Worm (Caenorhabditis elegans): ENCODE results near the gene xbx-4.

xbx-4 gene

DNA sequence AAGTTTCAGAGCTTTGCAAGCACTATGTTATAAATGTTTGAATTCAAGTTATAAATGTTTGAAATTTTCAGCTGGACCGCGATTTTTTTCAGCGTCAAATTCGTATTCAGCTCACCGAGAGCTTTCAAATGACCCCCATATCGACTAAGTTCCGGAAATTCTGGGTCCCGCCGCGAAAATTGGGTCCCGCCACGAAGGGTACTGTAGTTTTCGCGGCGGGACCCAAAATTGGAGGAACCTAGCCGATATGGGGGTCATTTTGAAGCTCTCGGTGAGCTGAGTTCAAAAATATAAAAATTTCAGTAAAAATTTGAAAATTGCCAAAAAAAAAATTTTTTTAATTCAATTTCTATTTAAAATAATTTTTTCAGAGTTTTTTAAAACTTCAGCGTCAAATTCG, 7.7 kb upstream of the xbx-4 start:
- no peak for TF ChIP-seq ceh-36 (tag; optimal IDR thresholded peaks at IDR 0.05)
- no peak for TF ChIP-seq aly-1 (tag; optimal IDR thresholded peaks at IDR 0.05)
- no peak for TF ChIP-seq tbx-11 (GFP tag; IDR thresholded peaks at IDR 0.05)
- no peak for TF ChIP-seq ets-7 (tag; optimal IDR thresholded peaks at IDR 0.05)
- TF ChIP-seq F13C5.2 (tag; optimal IDR thresholded peaks at IDR 0.05), result no peak
- TF ChIP-seq ama-1 (optimal IDR thresholded peaks at IDR 0.05), result no peak
- TF ChIP-seq hmbx-1 (tag; optimal IDR thresholded peaks at IDR 0.05), result no peak
- TF ChIP-seq hmg-4 (GFP tag; optimal IDR thresholded peaks at IDR 0.05), result no peak
- no peak for TF ChIP-seq scrt-1 (GFP tag; IDR thresholded peaks at IDR 0.05)
- no peak for TF ChIP-seq ceh-13 (GFP tag; optimal IDR thresholded peaks at IDR 0.05)
- TF ChIP-seq tra-4 (tag; optimal IDR thresholded peaks at IDR 0.05), result no peak
- TF ChIP-seq tbx-37 (GFP tag; conservative IDR thresholded peaks at IDR 0.05), result 0 out of 2 replicates have a peak, but pooled peaks have one; percentile 11
- TF ChIP-seq hnd-1 (tag; optimal IDR thresholded peaks at IDR 0.05), result no peak
- no peak for TF ChIP-seq flt-1 (GFP tag; IDR thresholded peaks at IDR 0.05)
- no peak for TF ChIP-seq sea-1 (GFP tag; conservative IDR thresholded peaks at IDR 0.05)
- peak; percentile 44; the same call in 1 of the 2 replicates for TF ChIP-seq pes-1 (GFP tag; IDR thresholded peaks at IDR 0.05)
- TF ChIP-seq B0310.2 (tag; optimal IDR thresholded peaks at IDR 0.05), result no peak

DNA sequence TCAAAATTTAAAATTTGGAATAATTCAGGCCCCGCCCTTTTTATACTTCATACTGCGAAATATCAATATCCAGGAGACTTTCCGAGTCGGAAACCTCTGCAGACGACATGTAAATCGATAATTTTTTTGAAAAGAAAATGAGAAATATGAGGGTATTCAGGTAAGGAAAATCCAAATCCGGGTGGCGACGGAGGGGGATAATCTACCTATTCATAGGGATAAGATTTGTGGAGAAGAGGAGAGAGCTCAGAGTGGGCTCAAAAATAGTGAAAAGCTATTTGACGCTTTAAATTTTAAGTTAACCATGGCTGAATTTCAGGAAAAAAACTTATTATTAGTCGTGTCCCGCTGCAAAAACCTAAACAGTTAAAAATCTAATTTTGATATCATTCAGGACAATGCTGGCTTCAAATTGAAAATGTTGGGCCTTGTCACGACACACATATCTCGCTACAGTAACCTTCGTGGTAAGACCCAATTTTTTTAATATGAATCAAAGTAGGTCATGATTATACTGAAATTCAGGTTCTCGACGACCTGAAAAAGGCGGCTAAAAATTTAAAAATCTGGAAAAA, 3.0 kb upstream of the xbx-4 start, which contains the start of gene che-6:
che-6 (minus strand) TSS at position 109 of the 575 bp plus-strand sequence.
- TF ChIP-seq ceh-13 (GFP tag; optimal IDR thresholded peaks at IDR 0.05) (no peak), tbx-11 (GFP tag; IDR thresholded peaks at IDR 0.05) (no peak), ets-7 (tag; optimal IDR thresholded peaks at IDR 0.05) (no peak), hmbx-1 (tag; optimal IDR thresholded peaks at IDR 0.05) (no peak), tbx-37 (GFP tag; conservative IDR thresholded peaks at IDR 0.05) (no peak), pes-1 (GFP tag; IDR thresholded peaks at IDR 0.05) (no peak), aly-1 (tag; optimal IDR thresholded peaks at IDR 0.05) (no peak), flt-1 (GFP tag; IDR thresholded peaks at IDR 0.05) (no peak), ama-1 (optimal IDR thresholded peaks at IDR 0.05) (no peak), scrt-1 (GFP tag; IDR thresholded peaks at IDR 0.05) (no peak), hmg-4 (GFP tag; optimal IDR thresholded peaks at IDR 0.05) (no peak)

DNA sequence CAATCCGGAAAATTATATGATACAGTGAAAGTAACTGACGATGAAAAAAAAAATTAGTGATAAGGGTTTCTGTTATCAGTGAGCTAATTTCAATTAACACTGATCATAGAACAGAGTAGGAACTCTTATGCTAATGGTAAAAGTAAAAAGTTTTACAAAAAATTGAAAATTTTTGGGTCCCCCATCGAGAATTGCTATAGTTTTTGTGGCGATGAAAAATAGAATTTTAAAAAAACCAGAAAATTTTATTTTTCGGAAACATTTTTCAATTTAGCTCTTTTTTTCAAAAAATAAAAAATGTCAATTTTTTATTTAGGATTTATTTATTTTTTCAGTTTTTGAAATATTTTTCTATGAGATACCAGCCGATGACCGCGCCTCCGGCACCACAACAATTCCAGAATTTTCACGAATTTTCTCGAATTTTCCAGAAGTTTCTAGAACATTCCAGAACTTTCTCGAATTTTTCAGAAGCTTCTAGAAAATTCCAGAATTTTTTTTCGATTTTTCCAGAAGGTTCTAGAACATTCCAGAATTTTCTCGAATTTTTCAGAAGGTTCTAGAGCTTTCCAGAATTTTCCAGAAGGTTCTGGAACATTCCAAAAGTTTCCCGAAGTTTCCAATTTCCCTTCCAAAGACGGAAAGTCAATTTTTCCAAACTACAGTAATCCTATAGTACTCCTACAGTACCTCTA, 928 bp upstream of the xbx-4 start, which contains the start of gene C23H5.8:
C23H5.8 (minus strand) TSS at position 51 of the 695 bp plus-strand sequence.
- TF ChIP-seq pes-1 (GFP tag; IDR thresholded peaks at IDR 0.05) (no peak), B0310.2 (tag; optimal IDR thresholded peaks at IDR 0.05) (no peak), hmg-4 (GFP tag; optimal IDR thresholded peaks at IDR 0.05) (no peak), sea-1 (GFP tag; conservative IDR thresholded peaks at IDR 0.05) (no peak), ama-1 (optimal IDR thresholded peaks at IDR 0.05) (no peak), F13C5.2 (tag; optimal IDR thresholded peaks at IDR 0.05) (no peak), flt-1 (GFP tag; IDR thresholded peaks at IDR 0.05) (no peak), aly-1 (tag; optimal IDR thresholded peaks at IDR 0.05) (no peak), ceh-36 (tag; optimal IDR thresholded peaks at IDR 0.05) (no peak)

DNA sequence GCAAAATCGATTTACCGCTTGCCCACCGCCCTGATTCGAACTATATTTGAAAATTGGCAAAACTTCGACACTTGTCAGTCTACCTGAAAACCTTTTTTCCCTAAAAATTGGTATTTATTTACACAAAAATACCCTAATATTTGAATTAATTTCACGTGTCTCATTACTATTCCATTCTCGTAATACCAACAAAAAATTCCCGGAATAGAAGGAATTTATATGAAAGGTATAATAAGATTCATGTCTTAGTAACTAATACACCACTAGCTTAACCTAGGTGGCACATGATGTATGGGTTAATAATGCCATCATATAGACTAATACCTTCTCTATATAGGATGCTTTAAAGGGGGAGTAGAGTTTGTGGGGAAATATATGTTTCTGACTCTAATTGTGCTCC, 2.8 kb downstream of the xbx-4 start:
- TF ChIP-seq tra-4 (tag; optimal IDR thresholded peaks at IDR 0.05) (no peak), F13C5.2 (tag; optimal IDR thresholded peaks at IDR 0.05) (no peak), pes-1 (GFP tag; IDR thresholded peaks at IDR 0.05) (no peak), hnd-1 (tag; optimal IDR thresholded peaks at IDR 0.05) (no peak)

DNA sequence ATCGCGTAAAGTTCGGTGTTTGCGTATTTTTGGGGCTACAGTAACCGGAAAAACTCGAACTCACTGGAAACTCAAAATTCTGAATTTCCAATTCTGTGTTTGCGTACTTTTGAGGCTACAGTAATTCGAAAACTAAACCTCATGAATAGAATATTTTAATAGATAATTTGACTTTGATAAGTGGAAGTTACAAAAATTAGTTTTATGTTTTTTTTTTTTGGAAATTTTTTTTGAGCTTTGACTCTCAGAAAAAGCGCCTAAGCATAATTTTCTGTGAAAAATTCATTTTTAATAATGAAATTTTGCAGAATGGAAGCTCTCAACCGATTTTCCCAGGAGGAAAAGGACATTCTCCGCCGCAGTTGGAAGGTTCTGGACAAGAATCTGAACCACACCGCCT, 8.1 kb downstream of the xbx-4 start, which contains the start of gene glb-7:
glb-7 (plus strand) TSS at position 301 of the 400 bp plus-strand sequence.
- TF ChIP-seq tbx-37 (GFP tag; conservative IDR thresholded peaks at IDR 0.05) (no peak), ceh-36 (tag; optimal IDR thresholded peaks at IDR 0.05) (no peak), tbx-11 (GFP tag; IDR thresholded peaks at IDR 0.05) (no peak), scrt-1 (GFP tag; IDR thresholded peaks at IDR 0.05) (no peak), F13C5.2 (tag; optimal IDR thresholded peaks at IDR 0.05) (no peak), sea-1 (GFP tag; conservative IDR thresholded peaks at IDR 0.05) (no peak), tra-4 (tag; optimal IDR thresholded peaks at IDR 0.05) (no peak), ama-1 (optimal IDR thresholded peaks at IDR 0.05) (no peak), hmg-4 (GFP tag; optimal IDR thresholded peaks at IDR 0.05) (no peak), B0310.2 (tag; optimal IDR thresholded peaks at IDR 0.05) (no peak), flt-1 (GFP tag; IDR thresholded peaks at IDR 0.05) (no peak), hnd-1 (tag; optimal IDR thresholded peaks at IDR 0.05) (no peak), hmbx-1 (tag; optimal IDR thresholded peaks at IDR 0.05) (no peak)

DNA sequence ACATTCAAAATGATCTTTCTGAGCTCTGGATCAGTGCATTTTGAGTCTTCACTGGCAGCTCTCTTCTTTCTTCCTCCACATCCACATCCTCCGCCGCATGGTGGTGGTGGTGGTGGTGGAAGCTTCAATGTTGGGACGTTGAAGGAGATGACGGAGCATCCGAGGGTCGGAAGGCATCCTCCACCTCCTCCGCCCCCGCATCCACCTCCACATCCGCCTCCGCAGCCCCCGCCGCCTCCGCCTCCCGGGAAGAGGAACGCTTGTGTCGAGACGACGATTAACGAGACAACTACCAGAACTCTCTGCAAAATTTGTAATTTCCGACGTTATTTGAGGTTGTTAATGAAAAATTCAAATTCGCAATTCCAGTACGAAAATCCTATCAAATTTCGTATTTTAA, 12.9 kb downstream of the xbx-4 start:
- TF ChIP-seq tra-4 (tag; optimal IDR thresholded peaks at IDR 0.05), result no peak

DNA sequence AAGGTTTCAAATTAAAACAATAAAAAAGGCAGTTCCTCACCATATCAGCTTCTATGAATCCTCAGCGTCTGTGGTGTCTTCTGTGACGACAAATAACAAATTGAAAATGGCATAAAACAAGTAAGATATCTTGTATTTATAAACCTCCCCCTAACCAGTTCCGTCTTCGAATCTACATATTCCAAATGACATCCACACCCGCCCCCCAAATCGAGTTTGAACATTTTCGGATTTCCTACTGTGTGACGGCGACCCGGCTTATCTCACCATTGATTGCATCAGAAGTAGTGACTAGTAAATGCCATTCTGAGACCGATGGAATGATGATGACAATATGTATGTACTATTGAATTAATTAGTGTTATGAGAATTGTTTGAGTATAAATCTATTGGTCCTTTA, 14.3 kb downstream of the xbx-4 start, which contains the start of gene grl-20:
grl-20 (minus strand) TSS at position 101 of the 400 bp plus-strand sequence.
- no peak for TF ChIP-seq B0310.2 (tag; optimal IDR thresholded peaks at IDR 0.05)
- TF ChIP-seq scrt-1 (GFP tag; IDR thresholded peaks at IDR 0.05), result no peak

DNA sequence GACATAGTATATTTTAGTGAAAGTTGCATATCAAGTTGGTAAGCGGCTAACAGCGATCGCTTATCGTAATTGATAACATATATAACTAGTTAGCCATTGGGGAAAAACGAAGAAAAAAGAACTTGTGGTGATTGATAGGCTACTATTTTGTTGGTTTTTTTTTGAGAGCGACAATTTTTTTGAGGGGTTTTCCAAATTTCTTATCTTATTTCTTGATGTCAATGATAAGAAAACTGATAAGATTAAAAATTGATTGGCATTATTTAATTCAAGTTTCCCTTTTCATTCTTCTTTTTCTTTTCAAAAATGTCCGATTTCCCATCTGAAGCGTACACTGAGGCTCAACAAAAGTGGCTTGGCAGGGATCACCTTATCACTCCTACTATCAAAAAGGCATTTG, 16.3 kb downstream of the xbx-4 start, which contains the start of gene prmt-6:
prmt-6 (plus strand) TSS at position 252 of the 400 bp plus-strand sequence.
- TF ChIP-seq tbx-11 (GFP tag; IDR thresholded peaks at IDR 0.05) (no peak), tra-4 (tag; optimal IDR thresholded peaks at IDR 0.05) (no peak), ceh-13 (GFP tag; optimal IDR thresholded peaks at IDR 0.05) (no peak), hmg-4 (GFP tag; optimal IDR thresholded peaks at IDR 0.05) (no peak), ets-7 (tag; optimal IDR thresholded peaks at IDR 0.05) (no peak), hnd-1 (tag; optimal IDR thresholded peaks at IDR 0.05) (no peak), aly-1 (tag; optimal IDR thresholded peaks at IDR 0.05) (no peak), F13C5.2 (tag; optimal IDR thresholded peaks at IDR 0.05) (no peak), tbx-37 (GFP tag; conservative IDR thresholded peaks at IDR 0.05) (no peak), sea-1 (GFP tag; conservative IDR thresholded peaks at IDR 0.05) (no peak), flt-1 (GFP tag; IDR thresholded peaks at IDR 0.05) (no peak)
